Fruit fly (Drosophila melanogaster) S2 (cell line): Measurements from ENCODE around the gene sesB.
A peak's percentile ranks its signal among the peaks of the same experiment; 100 is the strongest.

Source experiments
- CG8478 ChIP-seq: fragments of >200 bp; optimal IDR thresholded peaks from 2 replicates; lab custom pipeline; 2018
- CTCF ChIP-seq, 2 experiments: fragments of >200 bp; optimal IDR thresholded peaks; 2 replicates each; lab custom pipeline; 2018

The sesB gene

dm6 chrX:10786443-10787097 is at the start of gene sesB, which contains the start of gene Ant2:
TSS of gene sesB (minus strand) at chrX:10786958.
TSS of gene Ant2 (minus strand) at chrX:10786907.
- TF ChIP-seq CTCF (optimal IDR thresholded peaks at IDR 0.05; lab: Kevin White, UChicago): no peak

- TF ChIP-seq CG8478: no peak
- no peak for TF ChIP-seq CTCF (optimal IDR thresholded peaks at IDR 0.05; lab: Kevin White, UChicago)
These were observed 48.9 kb upstream of the sesB start for dm6 chrX:10835631-10836030.

- TF ChIP-seq CG8478: no peak
- peak; percentile 94 to 98 for TF ChIP-seq CTCF (optimal IDR thresholded peaks at IDR 0.05; lab: Kevin White, UChicago)
These were observed 45.6 kb upstream of the sesB start for dm6 chrX:10832369-10832768.

DNA sequence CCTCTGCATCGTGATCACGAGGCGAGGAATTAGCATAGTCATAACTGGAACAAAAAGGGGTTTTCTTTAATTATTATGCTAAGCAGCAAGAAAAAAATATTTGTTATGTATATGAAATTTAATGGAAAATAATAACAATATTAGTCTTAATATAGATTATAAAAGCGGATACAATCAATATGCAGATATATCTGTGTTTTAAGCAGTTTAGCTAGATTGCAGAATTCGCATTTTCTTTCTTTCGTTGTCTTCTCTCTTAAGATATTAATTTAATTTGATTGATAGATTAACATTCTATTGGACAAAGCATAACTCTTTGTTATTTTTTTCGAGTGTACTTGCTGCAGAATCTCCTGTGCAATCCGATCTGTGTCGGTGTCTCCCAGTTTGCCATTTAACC is 40.5 kb upstream of the sesB start:
- TF ChIP-seq CG8478 (no peak), CTCF (optimal IDR thresholded peaks at IDR 0.05; lab: Kevin White, UChicago) (no peak)

DNA sequence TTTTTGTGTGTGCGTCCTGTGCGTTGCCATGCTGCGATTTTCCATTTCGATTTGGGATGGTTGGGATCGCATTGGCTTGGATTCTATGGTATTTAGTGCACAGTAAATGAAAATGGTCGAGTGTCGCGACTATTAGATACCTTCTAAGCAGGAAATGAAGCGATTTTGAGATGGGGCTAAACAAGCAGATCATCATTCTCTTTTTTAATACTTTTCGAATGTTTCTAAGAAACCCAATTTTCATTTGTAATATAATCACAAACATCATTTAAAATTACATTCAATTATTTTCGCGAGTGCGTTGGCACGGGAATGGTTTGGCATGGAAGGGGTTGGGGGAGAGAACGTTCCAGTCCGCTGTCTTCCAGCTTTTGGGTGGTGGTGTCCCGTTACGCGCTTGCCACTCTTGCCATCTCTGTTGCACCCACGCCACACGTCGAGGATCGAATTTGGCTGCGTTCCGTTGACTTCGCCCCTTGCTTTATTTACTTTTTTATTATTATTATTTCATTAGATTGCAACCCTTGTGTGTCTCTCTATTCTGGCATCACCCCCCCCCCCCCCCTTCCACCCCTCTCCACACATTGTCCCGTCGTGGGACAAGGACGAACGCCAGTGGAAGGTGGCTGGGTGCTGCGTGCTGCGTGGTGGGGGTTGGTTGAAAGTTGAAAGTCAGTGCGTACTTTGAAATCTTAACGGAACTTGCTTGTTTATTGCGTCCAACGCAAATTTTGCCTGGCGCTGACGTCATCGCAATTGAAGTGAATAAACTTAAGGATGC is 38.8 kb upstream of the sesB start:
- TF ChIP-seq CTCF (optimal IDR thresholded peaks at IDR 0.05; lab: Kevin White, UChicago) (no peak), CG8478 (no peak)

DNA sequence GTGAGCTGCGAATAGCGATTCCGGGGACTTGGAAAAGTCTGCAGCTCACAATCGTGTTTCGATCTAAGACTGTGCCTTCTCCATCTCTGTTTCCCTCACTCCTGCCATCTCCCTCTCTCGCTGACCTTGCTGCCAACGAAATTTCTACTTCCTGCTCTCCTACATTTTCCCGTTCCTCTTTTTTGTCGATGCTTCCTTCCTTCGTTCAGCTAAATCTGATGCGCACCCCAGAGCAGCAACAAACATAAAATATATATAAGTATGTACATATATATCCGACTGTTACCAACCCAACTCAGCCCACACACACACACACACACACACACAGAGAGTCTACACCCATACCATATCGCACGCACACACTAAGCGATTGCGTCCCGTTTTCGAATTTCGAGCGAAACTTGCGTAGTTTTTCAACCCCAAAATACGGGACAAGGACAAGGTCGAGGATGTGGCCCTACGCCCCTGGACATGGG is 37.5 kb upstream of the sesB start, which contains the start of gene Imp:
TSS of gene Imp (minus strand) at position 51 of the 476 bp plus-strand sequence.
- TF ChIP-seq CTCF (optimal IDR thresholded peaks at IDR 0.05; lab: Kevin White, UChicago) (no peak), CG8478 (no peak)

- TF ChIP-seq CTCF (optimal IDR thresholded peaks at IDR 0.05; lab: Kevin White, UChicago) (no peak), CG8478 (no peak)
These were observed 36.7 kb upstream of the sesB start for dm6 chrX:10823441-10823818.

DNA sequence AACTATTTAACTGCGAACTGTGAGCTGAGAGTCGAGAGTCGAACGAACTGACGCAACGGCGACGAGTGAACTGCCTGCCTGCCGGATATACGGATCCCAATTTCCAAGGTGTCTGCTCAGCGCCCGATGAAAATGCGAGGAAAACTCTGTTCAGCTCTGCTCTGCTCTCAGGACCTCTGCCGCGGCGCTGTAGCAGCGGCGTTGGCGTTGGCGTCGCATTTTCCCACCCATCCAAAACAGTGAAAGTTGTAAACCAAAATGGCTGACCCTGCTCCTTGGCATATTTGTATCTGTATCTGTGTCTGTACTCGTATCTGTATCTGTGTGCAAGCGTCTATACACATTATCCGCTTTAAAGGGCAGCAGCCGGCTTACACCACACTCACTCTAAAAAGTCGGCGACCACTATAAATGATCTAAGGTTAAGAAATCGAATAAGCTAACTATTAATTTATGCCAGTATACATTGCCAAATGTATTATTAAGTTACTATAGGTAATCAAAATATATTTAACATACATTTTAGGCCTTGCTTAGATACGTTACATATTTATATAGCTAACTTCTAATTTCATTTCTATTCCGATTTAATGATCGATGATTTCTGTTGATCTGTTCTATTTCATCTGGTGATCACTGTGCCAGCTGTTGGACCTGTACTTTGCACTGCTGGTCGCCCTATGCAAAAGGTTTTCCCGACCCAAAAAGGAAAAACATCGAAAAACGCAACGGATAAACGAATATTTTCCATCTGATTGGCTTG is 36.1 kb upstream of the sesB start:
- TF ChIP-seq CG8478 (no peak), CTCF (optimal IDR thresholded peaks at IDR 0.05; lab: Kevin White, UChicago) (no peak)

- TF ChIP-seq CG8478: no peak
- no peak for TF ChIP-seq CTCF (optimal IDR thresholded peaks at IDR 0.05; lab: Kevin White, UChicago)
These were observed 35.3 kb upstream of the sesB start for dm6 chrX:10822096-10822495.

- TF ChIP-seq CG8478 (no peak), CTCF (optimal IDR thresholded peaks at IDR 0.05; lab: Kevin White, UChicago) (no peak)
These were observed 34.0 kb upstream of the sesB start for dm6 chrX:10820741-10821140.

dm6 chrX:10816856-10817255 is 30.1 kb upstream of the sesB start:
- TF ChIP-seq CTCF (optimal IDR thresholded peaks at IDR 0.05; lab: Kevin White, UChicago) (no peak), CG8478 (no peak)

- TF ChIP-seq CG8478 (no peak), CTCF (optimal IDR thresholded peaks at IDR 0.05; lab: Kevin White, UChicago) (no peak)
These were observed 28.8 kb upstream of the sesB start for dm6 chrX:10815511-10816080.

dm6 chrX:10814832-10815372 is 28.1 kb upstream of the sesB start:
- TF ChIP-seq CG8478: no peak
- no peak for TF ChIP-seq CTCF (optimal IDR thresholded peaks at IDR 0.05; lab: Kevin White, UChicago)

- no peak for TF ChIP-seq CTCF (optimal IDR thresholded peaks at IDR 0.05; lab: Kevin White, UChicago)
- no peak for TF ChIP-seq CG8478
These were observed 27.4 kb upstream of the sesB start for dm6 chrX:10814113-10814512.

dm6 chrX:10808684-10809083 is 21.9 kb upstream of the sesB start:
- TF ChIP-seq CTCF (optimal IDR thresholded peaks at IDR 0.05; lab: Kevin White, UChicago) (no peak), CG8478 (no peak)
